Worm (Caenorhabditis elegans) whole organism, young adult: Measurements from ENCODE around the gene T07F12.1.

Experiments used
- F33H1.4 ChIP-seq: fragments of 200-800 bp; sonication (Bioruptor generic); IDR thresholded peaks from 2 replicates; pipeline ENCODE4 v1.3.6; 2022; ENCODE audit warnings: missing genetic modification reagents, missing genetic modification characterization, missing compliant biosample characterization
- F37B4.10 ChIP-seq: fragments of 200-800 bp; sonication (Bioruptor generic); IDR thresholded peaks from 2 replicates; pipeline ENCODE4 v1.3.6; 2022; ENCODE audit warnings: missing genetic modification characterization, missing compliant biosample characterization
- F49E8.2 ChIP-seq: sonication (generic microtip); optimal IDR thresholded peaks from 3 replicates; lab custom pipeline; 2017; ENCODE audit warnings: missing genetic modification characterization, mild to moderate bottlenecking, missing compliant biosample characterization, antibody characterized with exemption, moderate library complexity; ENCODE audit not compliant: insufficient read depth
- F55B11.4 ChIP-seq: sonication (generic microtip); optimal IDR thresholded peaks from 2 replicates; lab custom pipeline; 2016; ENCODE audit warnings: missing compliant biosample characterization, missing genetic modification characterization, borderline replicate concordance; ENCODE audit not compliant: insufficient read depth
- K12H6.12 ChIP-seq: fragments of 200-800 bp; sonication (Bioruptor generic); optimal IDR thresholded peaks from 2 replicates; lab custom pipeline; 2018; ENCODE audit warnings: mild to moderate bottlenecking, missing genetic modification characterization, missing compliant biosample characterization
- Y53G8AR.9 ChIP-seq: fragments of 200-800 bp; sonication (Bioruptor generic); conservative IDR thresholded peaks from 2 replicates; pipeline ENCODE4 v1.3.6; 2022; ENCODE audit warnings: missing genetic modification reagents, missing genetic modification characterization, missing compliant biosample characterization
- Y56A3A.18 ChIP-seq: fragments of 200-800 bp; sonication (Bioruptor generic); IDR thresholded peaks from 2 replicates; pipeline ENCODE4 v1.3.6; 2022; ENCODE audit warnings: missing genetic modification reagents, missing genetic modification characterization, missing compliant biosample characterization
- Y67H2A.10 ChIP-seq: fragments of 200-800 bp; sonication (Bioruptor generic); conservative IDR thresholded peaks from 2 replicates; pipeline ENCODE4 v1.3.6; 2022; ENCODE audit warnings: missing genetic modification reagents, missing genetic modification characterization, missing compliant biosample characterization
- ZK185.1 ChIP-seq: sonication (generic microtip); optimal IDR thresholded peaks from 2 replicates; lab custom pipeline; 2016; ENCODE audit warnings: mild to moderate bottlenecking, missing genetic modification characterization, missing compliant biosample characterization; ENCODE audit not compliant: poor library complexity, severe bottlenecking
- ama-1 ChIP-seq, 3 experiments: fragments of 150-350 bp in 1 of 3; sonication (generic microtip) in 2 of 3; optimal IDR thresholded peaks; 2 replicates each; lab custom pipeline; 2014 to 2018; ENCODE audit warnings: missing biosample characterization in 2 of 3, missing genetic modification characterization in 2 of 3, missing genetic modification reagents in 2 of 3
- cebp-1 ChIP-seq, 2 experiments: fragments of 200-800 bp in 1 of 2; sonication (Bioruptor generic) in 1 of 2; sonication (generic microtip) in 1 of 2; IDR thresholded peaks in 1 of 2; optimal IDR thresholded peaks in 1 of 2; 2 replicates each; pipeline versions ENCODE4 v1.3.6 to Lab custom; 2017 to 2022; ENCODE audit warnings: missing compliant biosample characterization in 2 of 2, missing genetic modification characterization in 2 of 2, mild to moderate bottlenecking in 1 of 2, missing genetic modification reagents in 1 of 2, moderate library complexity in 1 of 2
- ceh-79 ChIP-seq: sonication (generic microtip); optimal IDR thresholded peaks from 2 replicates; lab custom pipeline; 2017; ENCODE audit warnings: mild to moderate bottlenecking, missing genetic modification characterization, missing compliant biosample characterization
- die-1 ChIP-seq: sonication (generic microtip); optimal IDR thresholded peaks from 2 replicates; lab custom pipeline; 2016; ENCODE audit warnings: missing genotype, mild to moderate bottlenecking, missing genetic modification characterization, missing compliant biosample characterization
- egl-18 ChIP-seq: fragments of 200-800 bp; sonication (Bioruptor generic); IDR thresholded peaks from 2 replicates; pipeline ENCODE4 v1.3.6; 2022; ENCODE audit warnings: missing genetic modification reagents, missing genetic modification characterization, missing compliant biosample characterization
- egrh-3 ChIP-seq: fragments of 200-800 bp; sonication (Bioruptor generic); IDR thresholded peaks from 2 replicates; pipeline ENCODE4 v1.3.6; 2022; ENCODE audit warnings: missing genetic modification reagents, missing genetic modification characterization, missing compliant biosample characterization
- hmg-1.2 ChIP-seq: fragments of 200-800 bp; sonication (Bioruptor generic); IDR thresholded peaks from 2 replicates; pipeline ENCODE4 v1.3.6; 2022; ENCODE audit warnings: missing genetic modification reagents, missing genetic modification characterization, missing compliant biosample characterization
- let-526 ChIP-seq: fragments of 200-800 bp; sonication (Bioruptor generic); IDR thresholded peaks from 2 replicates; pipeline ENCODE4 v1.3.6; 2022; ENCODE audit warnings: missing genetic modification reagents, missing genetic modification characterization, missing compliant biosample characterization
- let-607 ChIP-seq, 2 experiments: fragments of 200-800 bp in 1 of 2; sonication (Bioruptor generic) in 1 of 2; sonication (generic microtip) in 1 of 2; optimal IDR thresholded peaks; 2 replicates each; lab custom pipeline; 2016 to 2018; ENCODE audit warnings: mild to moderate bottlenecking in 2 of 2, missing compliant biosample characterization in 2 of 2, missing genetic modification characterization in 2 of 2, moderate library complexity in 2 of 2, missing genotype in 1 of 2
- lin-35 ChIP-seq, 3 experiments: fragments of 150-350 bp in 2 of 3; sonication (generic microtip) in 1 of 3; optimal IDR thresholded peaks; 2 replicates each; lab custom pipeline; 2014 to 2018; ENCODE audit warnings: missing biosample characterization in 3 of 3, missing genetic modification characterization in 3 of 3, missing genetic modification reagents in 3 of 3
- lsy-27 ChIP-seq: sonication (generic microtip); optimal IDR thresholded peaks from 2 replicates; lab custom pipeline; 2017; ENCODE audit warnings: missing genetic modification characterization, mild to moderate bottlenecking, missing compliant biosample characterization, antibody characterized with exemption, missing genotype, borderline replicate concordance; ENCODE audit not compliant: insufficient read depth
- madf-6 ChIP-seq: fragments of 200-800 bp; sonication (Bioruptor generic); IDR thresholded peaks from 2 replicates; pipeline ENCODE4 v1.3.6; 2022; ENCODE audit warnings: missing genetic modification reagents, missing genetic modification characterization, missing compliant biosample characterization
- mxl-1 ChIP-seq: sonication (generic microtip); optimal IDR thresholded peaks from 2 replicates; lab custom pipeline; 2016; ENCODE audit warnings: missing genetic modification characterization, missing compliant biosample characterization
- rec-8 ChIP-seq, 2 experiments: sonication (generic microtip); optimal IDR thresholded peaks; 2 replicates each; lab custom pipeline; 2016; ENCODE audit warnings: mild to moderate bottlenecking in 2 of 2, missing genetic modification characterization in 2 of 2, missing genetic modification reagents in 2 of 2, missing genotype in 2 of 2, missing biosample characterization in 1 of 2, missing compliant biosample characterization in 1 of 2, moderate library complexity in 1 of 2
- rpc-1 ChIP-seq, 2 experiments: fragments of 150-350 bp in 1 of 2; sonication (generic microtip) in 1 of 2; optimal IDR thresholded peaks; 2 replicates each; lab custom pipeline; 2014 to 2018; ENCODE audit warnings: missing biosample characterization in 1 of 2, missing genetic modification characterization in 1 of 2, missing genetic modification reagents in 1 of 2, missing genotype in 1 of 2
- snpc-3.4 ChIP-seq: sonication (generic microtip); optimal IDR thresholded peaks from 2 replicates; lab custom pipeline; 2017; ENCODE audit warnings: missing genetic modification characterization, mild to moderate bottlenecking, missing compliant biosample characterization, antibody characterized with exemption, moderate library complexity, missing genotype, missing genetic modification reagents
- somi-1 ChIP-seq: fragments of 200-800 bp; sonication (Bioruptor generic); optimal IDR thresholded peaks from 2 replicates; lab custom pipeline; 2018; ENCODE audit warnings: mild to moderate bottlenecking, missing genetic modification characterization, missing compliant biosample characterization
- sptf-2 ChIP-seq: fragments of 200-800 bp; sonication (Bioruptor generic); optimal IDR thresholded peaks from 2 replicates; lab custom pipeline; 2018; ENCODE audit warnings: mild to moderate bottlenecking, missing genetic modification characterization, missing compliant biosample characterization
- tlf-1 ChIP-seq: fragments of 200-800 bp; sonication (Bioruptor generic); optimal IDR thresholded peaks from 2 replicates; lab custom pipeline; 2018; ENCODE audit warnings: mild to moderate bottlenecking, missing genetic modification characterization, missing compliant biosample characterization
- zfh-2 ChIP-seq: fragments of 200-800 bp; sonication (Bioruptor generic); conservative IDR thresholded peaks from 2 replicates; pipeline ENCODE4 v1.3.6; 2022; ENCODE audit warnings: missing genetic modification reagents, missing genetic modification characterization, missing compliant biosample characterization
- zim-3 ChIP-seq: sonication (generic microtip); optimal IDR thresholded peaks from 2 replicates; lab custom pipeline; 2017; ENCODE audit warnings: mild to moderate bottlenecking, missing genetic modification characterization, moderate library complexity, missing compliant biosample characterization
- ztf-22 ChIP-seq: fragments of 200-800 bp; sonication (Bioruptor generic); optimal IDR thresholded peaks from 2 replicates; lab custom pipeline; 2018; ENCODE audit warnings: mild to moderate bottlenecking, missing genetic modification characterization, moderate library complexity, missing compliant biosample characterization
- ztf-25 ChIP-seq: fragments of 200-800 bp; sonication (Bioruptor generic); IDR thresholded peaks from 2 replicates; pipeline ENCODE4 v1.3.6; 2022; ENCODE audit warnings: missing genetic modification reagents, missing genetic modification characterization, missing compliant biosample characterization
- ztf-3 ChIP-seq: fragments of 200-800 bp; sonication (Bioruptor generic); optimal IDR thresholded peaks from 2 replicates; lab custom pipeline; 2018; ENCODE audit warnings: mild to moderate bottlenecking, missing genetic modification characterization, missing compliant biosample characterization
- ztf-6 ChIP-seq: fragments of 200-800 bp; sonication (Bioruptor generic); IDR thresholded peaks from 2 replicates; pipeline ENCODE4 v1.3.6; 2022; ENCODE audit warnings: missing genetic modification reagents, missing genetic modification characterization, missing compliant biosample characterization

Gene T07F12.1

DNA sequence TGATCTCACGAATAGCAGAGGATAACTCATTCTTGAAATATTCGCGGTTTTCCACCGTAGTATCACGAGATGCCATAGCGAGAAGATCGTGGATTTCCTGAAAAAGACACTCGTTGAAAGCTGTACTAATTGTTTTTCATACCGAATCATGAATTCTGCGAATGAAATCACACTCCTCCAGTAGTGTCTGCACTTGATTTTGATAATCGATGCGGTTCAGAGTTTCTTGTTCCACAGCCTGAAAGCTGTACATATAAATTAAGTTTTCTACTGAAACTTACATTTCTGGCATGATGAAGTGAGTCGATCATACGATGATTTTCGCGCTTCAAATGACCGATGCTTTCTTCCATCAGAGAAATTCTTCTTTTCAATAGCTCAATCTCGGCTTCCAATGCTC, 20.6 kb downstream of the T07F12.1 start:
- TF ChIP-seq ceh-79 (tag; lab: Kevin White, UChicago) (no peak), zfh-2 (no peak), F49E8.2 (tag; lab: Kevin White, UChicago) (no peak), F33H1.4 (GFP tag; lab: Robert Waterston, UW) (no peak), ama-1 (optimal IDR thresholded peaks at IDR 0.05; lab: Kevin White, UChicago) (no peak), ama-1 (GFP tag; optimal IDR thresholded peaks at IDR 0.05; lab: Kevin White, UChicago) (no peak)

- no peak for TF ChIP-seq somi-1
- TF ChIP-seq F55B11.4 (tag; lab: Kevin White, UChicago): no peak
- TF ChIP-seq F37B4.10: no peak
- TF ChIP-seq ztf-6 (GFP tag; lab: Robert Waterston, UW): no peak
- TF ChIP-seq ztf-25 (GFP tag; lab: Robert Waterston, UW): no peak
- TF ChIP-seq egrh-3: no peak
- TF ChIP-seq mxl-1 (tag; lab: Kevin White, UChicago): no peak
- no peak for TF ChIP-seq let-607 (tag; optimal IDR thresholded peaks at IDR 0.05; lab: Kevin White, UChicago)
- no peak for TF ChIP-seq ceh-79 (tag; lab: Kevin White, UChicago)
- no peak for TF ChIP-seq cebp-1 (GFP tag; IDR thresholded peaks at IDR 0.05; lab: Robert Waterston, UW)
- TF ChIP-seq cebp-1 (tag; optimal IDR thresholded peaks at IDR 0.05; lab: Kevin White, UChicago): no peak
- TF ChIP-seq ZK185.1 (tag; lab: Kevin White, UChicago): no peak
Observed at ce11 chrX:4915879-4916278, 22.0 kb downstream of the T07F12.1 start, which contains the start of gene ifa-4. Gene ifa-4 (minus strand): TSS chrX:4915979.

DNA sequence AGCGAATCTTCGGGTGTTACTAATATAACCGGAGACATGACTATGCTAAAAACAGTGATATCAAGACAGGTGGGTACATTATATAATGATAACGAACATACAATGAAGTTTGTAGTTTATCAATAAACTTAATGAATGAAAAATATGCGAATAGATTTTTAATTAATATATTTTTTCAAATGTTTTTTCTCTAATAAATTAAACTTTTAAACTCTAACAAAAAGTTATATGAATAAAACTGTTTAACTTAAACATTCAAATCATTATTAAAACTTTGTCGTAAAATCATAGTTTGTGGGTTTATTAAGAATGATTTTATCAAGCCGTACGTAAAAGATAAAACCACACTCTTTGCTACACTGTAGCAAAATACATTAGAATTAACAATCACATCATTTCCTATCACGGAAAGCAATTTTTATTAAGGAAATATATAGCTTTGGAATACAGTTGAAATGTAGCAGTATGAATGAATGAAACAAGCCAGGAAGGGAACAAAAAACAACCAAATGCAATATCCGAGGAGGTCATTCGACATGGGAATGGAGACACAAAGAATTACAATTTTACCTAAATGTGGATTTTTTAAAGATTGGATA, 27.2 kb downstream of the T07F12.1 start, which contains the start of gene K05B2.4:
TSS of gene K05B2.4 (minus strand) at position 51 of the 599 bp plus-strand sequence.
- TF ChIP-seq Y67H2A.10 (GFP tag; lab: Robert Waterston, UW) (no peak), rec-8 (tag; optimal IDR thresholded peaks at IDR 0.05; lab: Kevin White, UChicago) (no peak), madf-6 (GFP tag; lab: Robert Waterston, UW) (no peak), ztf-3 (no peak), Y53G8AR.9 (GFP tag; lab: Robert Waterston, UW) (no peak), K12H6.12 (tag; lab: Kevin White, UChicago) (no peak), ztf-22 (no peak), let-526 (no peak), hmg-1.2 (GFP tag; lab: Robert Waterston, UW) (no peak), snpc-3.4 (tag; lab: Kevin White, UChicago) (no peak), lin-35 (GFP tag; optimal IDR thresholded peaks at IDR 0.05; lab: Kevin White, UChicago) (no peak), sptf-2 (GFP tag; lab: Kevin White, UChicago) (no peak), egl-18 (GFP tag; lab: Robert Waterston, UW) (no peak), tlf-1 (GFP tag; lab: Kevin White, UChicago) (no peak), rpc-1 (optimal IDR thresholded peaks at IDR 0.05; lab: Kevin White, UChicago) (no peak), rpc-1 (tag; optimal IDR thresholded peaks at IDR 0.05; lab: Kevin White, UChicago) (no peak), zim-3 (tag; lab: Kevin White, UChicago) (no peak), Y56A3A.18 (no peak), lsy-27 (tag; lab: Kevin White, UChicago) (no peak), die-1 (tag; lab: Kevin White, UChicago) (no peak), ceh-79 (tag; lab: Kevin White, UChicago) (no peak)
